Fruit fly (Drosophila melanogaster) whole organism, embryonic: ENCODE data around the gene Jupiter.

Source experiments
- Atf-2 ChIP-seq: fragments of 200-800 bp; sonication (Bioruptor generic); optimal IDR thresholded peaks from 2 replicates; lab custom pipeline; 2016; ENCODE audit warnings: missing biosample characterization, missing genetic modification characterization
- B-H1 ChIP-seq: fragments of 200-800 bp; sonication (Bioruptor generic); IDR thresholded peaks from 3 replicates; pipeline ENCODE4 v1.3.6; 2022; ENCODE audit warnings: missing biosample characterization, missing genetic modification characterization
- B-H2 ChIP-seq: fragments of 200-800 bp; sonication (Bioruptor generic); optimal IDR thresholded peaks from 2 replicates; lab custom pipeline; 2018; ENCODE audit warnings: missing biosample characterization, mild to moderate bottlenecking, missing genetic modification characterization
- Blimp-1 ChIP-seq: fragments of 200-800 bp; sonication (Bioruptor generic); optimal IDR thresholded peaks from 3 replicates; lab custom pipeline; 2018; ENCODE audit warnings: missing biosample characterization, missing genetic modification characterization, mild to moderate bottlenecking, moderate library complexity, missing genetic modification reagents
- CG10979 ChIP-seq: fragments of 200-800 bp; sonication (Bioruptor generic); optimal IDR thresholded peaks from 2 replicates; lab custom pipeline; 2018; ENCODE audit warnings: missing biosample characterization, mild to moderate bottlenecking, missing genetic modification characterization, moderate library complexity
- CG11504 ChIP-seq: fragments of 200-800 bp; sonication (Bioruptor generic); optimal IDR thresholded peaks from 3 replicates; lab custom pipeline; 2019; ENCODE audit warnings: missing biosample characterization, mild to moderate bottlenecking, missing genetic modification characterization, moderate library complexity
- CG12744 ChIP-seq: fragments of 200-800 bp; sonication (Bioruptor generic); optimal IDR thresholded peaks from 2 replicates; lab custom pipeline; 2016; ENCODE audit warnings: missing biosample characterization, missing genetic modification characterization
- CG13296 ChIP-seq: fragments of 200-800 bp; sonication (Bioruptor generic); optimal IDR thresholded peaks from 3 replicates; lab custom pipeline; 2018; ENCODE audit warnings: missing biosample characterization, mild to moderate bottlenecking, missing genetic modification characterization
- CG13894 ChIP-seq: fragments of 200-800 bp; sonication (Bioruptor generic); optimal IDR thresholded peaks from 3 replicates; lab custom pipeline; 2018; ENCODE audit warnings: missing biosample characterization, mild to moderate bottlenecking, missing genetic modification characterization, moderate library complexity
- CG17802 ChIP-seq: fragments of 200-800 bp; sonication (Bioruptor generic); optimal IDR thresholded peaks from 2 replicates; lab custom pipeline; 2018; ENCODE audit warnings: missing biosample characterization, mild to moderate bottlenecking, missing genetic modification characterization, moderate library complexity
- CG18599 ChIP-seq: fragments of 200-800 bp; sonication (Bioruptor generic); optimal IDR thresholded peaks from 3 replicates; lab custom pipeline; 2017; ENCODE audit warnings: missing biosample characterization, missing genetic modification characterization, mild to moderate bottlenecking, moderate library complexity, missing genetic modification reagents
- CG18764 ChIP-seq: fragments of 200-800 bp; sonication (Bioruptor generic); optimal IDR thresholded peaks from 3 replicates; lab custom pipeline; 2016; ENCODE audit warnings: missing biosample characterization, missing genetic modification characterization
- CG30403 ChIP-seq: fragments of 200-800 bp; sonication (Bioruptor generic); optimal IDR thresholded peaks from 3 replicates; lab custom pipeline; 2016; ENCODE audit warnings: missing biosample characterization, missing genetic modification characterization
- CG4282 ChIP-seq: fragments of 200-800 bp; sonication (Bioruptor generic); optimal IDR thresholded peaks from 2 replicates; lab custom pipeline; 2016; ENCODE audit warnings: missing biosample characterization, missing genetic modification characterization
- CG4328 ChIP-seq: fragments of 200-800 bp; sonication (Bioruptor generic); optimal IDR thresholded peaks from 3 replicates; lab custom pipeline; 2017; ENCODE audit warnings: missing biosample characterization, missing genetic modification reagents, missing genetic modification characterization
- CG4854 ChIP-seq: fragments of 200-800 bp; sonication (Bioruptor generic); optimal IDR thresholded peaks from 2 replicates; lab custom pipeline; 2016; ENCODE audit warnings: missing biosample characterization, missing genetic modification characterization, inconsistent platforms
- CG5245 ChIP-seq: fragments of 200-800 bp; sonication (Bioruptor generic); optimal IDR thresholded peaks from 3 replicates; lab custom pipeline; 2016; ENCODE audit warnings: missing biosample characterization, missing genetic modification characterization
- CG6254 ChIP-seq: fragments of 200-800 bp; sonication (Bioruptor generic); optimal IDR thresholded peaks from 3 replicates; lab custom pipeline; 2017; ENCODE audit warnings: mild to moderate bottlenecking, missing biosample characterization, missing genetic modification reagents, missing genetic modification characterization
- CG6272 ChIP-seq: fragments of 200-800 bp; sonication (Bioruptor generic); IDR thresholded peaks from 2 replicates; pipeline ENCODE4 v1.3.6; 2022; ENCODE audit warnings: missing biosample characterization, missing genetic modification characterization
- CG8478 ChIP-seq: fragments of >200 bp; optimal IDR thresholded peaks from 2 replicates; lab custom pipeline; 2018
- CG9727 ChIP-seq: fragments of 200-800 bp; sonication (Bioruptor generic); optimal IDR thresholded peaks from 3 replicates; lab custom pipeline; 2017; ENCODE audit warnings: missing biosample characterization, mild to moderate bottlenecking, missing genetic modification characterization
- D ChIP-seq, 2 experiments: fragments of 200-800 bp in 1 of 2; fragments of >200 bp in 1 of 2; sonication (Bioruptor generic) in 1 of 2; optimal IDR thresholded peaks; 2 replicates in 1 of 2; 3 replicates in 1 of 2; lab custom pipeline; 2017; ENCODE audit warnings: mild to moderate bottlenecking in 1 of 2, missing biosample characterization in 1 of 2, missing genetic modification characterization in 1 of 2, missing genetic modification reagents in 1 of 2
- D19B ChIP-seq: fragments of 200-800 bp; sonication (Bioruptor generic); optimal IDR thresholded peaks from 2 replicates; lab custom pipeline; 2017; ENCODE audit warnings: missing biosample characterization, mild to moderate bottlenecking, missing genetic modification characterization
- Dip2 ChIP-seq: fragments of 200-800 bp; sonication (Bioruptor generic); IDR thresholded peaks from 2 replicates; pipeline ENCODE4 v1.3.6; 2022; ENCODE audit warnings: missing biosample characterization, missing genetic modification characterization
- Doc3 ChIP-seq: fragments of 200-800 bp; sonication (Bioruptor generic); IDR thresholded peaks from 3 replicates; pipeline ENCODE4 v1.3.6; 2022; ENCODE audit warnings: missing biosample characterization, missing genetic modification characterization; ENCODE audit not compliant: partially characterized antibody
- Drgx ChIP-seq: fragments of 200-800 bp; sonication (Bioruptor generic); IDR thresholded peaks from 2 replicates; pipeline ENCODE4 v1.3.6; 2022; ENCODE audit warnings: missing biosample characterization, missing genetic modification characterization
- Fer1 ChIP-seq: fragments of 200-800 bp; sonication (Bioruptor generic); optimal IDR thresholded peaks from 2 replicates; lab custom pipeline; 2017; ENCODE audit warnings: missing biosample characterization, mild to moderate bottlenecking, missing genetic modification characterization
- Gsc ChIP-seq: fragments of 200-800 bp; sonication (Bioruptor generic); IDR thresholded peaks from 2 replicates; pipeline ENCODE4 v1.3.6; 2022; ENCODE audit warnings: missing biosample characterization, missing genetic modification characterization
- Hey ChIP-seq: fragments of 200-800 bp; sonication (Bioruptor generic); optimal IDR thresholded peaks from 3 replicates; lab custom pipeline; 2018; ENCODE audit warnings: missing biosample characterization, mild to moderate bottlenecking, missing genetic modification characterization
- Hr3 ChIP-seq: fragments of 200-800 bp; sonication (Bioruptor generic); optimal IDR thresholded peaks from 3 replicates; lab custom pipeline; 2016; ENCODE audit warnings: missing biosample characterization, missing genetic modification characterization
- Hsf ChIP-seq: fragments of 200-800 bp; sonication (Bioruptor generic); optimal IDR thresholded peaks from 3 replicates; lab custom pipeline; 2016; ENCODE audit warnings: missing biosample characterization, missing genetic modification characterization
- Max ChIP-seq: fragments of 200-800 bp; sonication (Bioruptor generic); optimal IDR thresholded peaks from 2 replicates; lab custom pipeline; 2016; ENCODE audit warnings: missing biosample characterization, mild to moderate bottlenecking, missing genetic modification characterization
- Med ChIP-seq: fragments of 200-800 bp; sonication (Bioruptor generic); peaks from one replicate; lab custom pipeline; 2016; ENCODE audit warnings: missing biosample characterization, missing genetic modification characterization, mild to moderate bottlenecking, inconsistent platforms, moderate library complexity
- Poxn ChIP-seq: fragments of 200-800 bp; sonication (Bioruptor generic); IDR thresholded peaks from 2 replicates; pipeline ENCODE4 v1.3.6; 2022; ENCODE audit warnings: missing biosample characterization, missing genetic modification characterization
- Rx ChIP-seq: fragments of 200-800 bp; sonication (Bioruptor generic); IDR thresholded peaks from 2 replicates; pipeline ENCODE4 v1.3.6; 2022; ENCODE audit warnings: missing biosample characterization, missing genetic modification characterization
- al ChIP-seq: fragments of 200-800 bp; sonication (Bioruptor generic); IDR thresholded peaks from 2 replicates; pipeline ENCODE4 v1.3.6; 2022; ENCODE audit warnings: missing biosample characterization, missing genetic modification characterization
- bigmax ChIP-seq: fragments of 200-800 bp; sonication (Bioruptor generic); optimal IDR thresholded peaks from 2 replicates; lab custom pipeline; 2018; ENCODE audit warnings: missing biosample characterization, mild to moderate bottlenecking, missing genetic modification characterization
- btn ChIP-seq: fragments of 200-800 bp; sonication (Bioruptor generic); optimal IDR thresholded peaks from 2 replicates; lab custom pipeline; 2016; ENCODE audit warnings: missing biosample characterization, missing genetic modification characterization
- caup ChIP-seq: fragments of 200-800 bp; sonication (Bioruptor generic); optimal IDR thresholded peaks from 3 replicates; lab custom pipeline; 2017; ENCODE audit warnings: missing biosample characterization, mild to moderate bottlenecking, missing genetic modification characterization, moderate library complexity; ENCODE audit not compliant: severe bottlenecking
- chm ChIP-seq: fragments of 200-800 bp; sonication (Bioruptor generic); IDR thresholded peaks from 2 replicates; pipeline ENCODE4 v1.3.6; 2022; ENCODE audit warnings: missing biosample characterization, missing genetic modification characterization
- dati ChIP-seq: fragments of 200-800 bp; sonication (Bioruptor generic); IDR thresholded peaks from 2 replicates; pipeline ENCODE4 v1.3.6; 2022; ENCODE audit warnings: missing biosample characterization, missing genetic modification characterization
- dmrt99B ChIP-seq: fragments of 200-800 bp; sonication (Bioruptor generic); optimal IDR thresholded peaks from 2 replicates; lab custom pipeline; 2018; ENCODE audit warnings: missing biosample characterization, mild to moderate bottlenecking, missing genetic modification characterization, moderate library complexity
- h ChIP-seq: fragments of >200 bp; optimal IDR thresholded peaks from 2 replicates; lab custom pipeline; 2017
- lab ChIP-seq: fragments of 200-800 bp; sonication (Bioruptor generic); optimal IDR thresholded peaks from 3 replicates; lab custom pipeline; 2017; ENCODE audit warnings: missing biosample characterization, missing genetic modification characterization, mild to moderate bottlenecking, moderate library complexity, missing genetic modification reagents
- otp ChIP-seq: fragments of 200-800 bp; sonication (Bioruptor generic); IDR thresholded peaks from 3 replicates; pipeline ENCODE4, ENCODE4 v1.3.6; 2022; ENCODE audit warnings: missing biosample characterization, missing genetic modification characterization
- row ChIP-seq: fragments of 200-800 bp; sonication (Bioruptor generic); IDR thresholded peaks from 3 replicates; pipeline ENCODE4 v1.3.6; 2022; ENCODE audit warnings: missing biosample characterization, missing genetic modification characterization
- sim ChIP-seq: fragments of 200-800 bp; sonication (Bioruptor generic); IDR thresholded peaks from 2 replicates; pipeline ENCODE4 v1.3.6; 2022; ENCODE audit warnings: missing biosample characterization, missing genetic modification characterization
- tll ChIP-seq, 2 experiments: fragments of 200-800 bp in 1 of 2; fragments of >200 bp in 1 of 2; sonication (Bioruptor generic) in 1 of 2; optimal IDR thresholded peaks; 2 replicates each; lab custom pipeline; 2017 to 2019; ENCODE audit warnings: missing biosample characterization in 2 of 2, missing genetic modification characterization in 2 of 2, mild to moderate bottlenecking in 1 of 2, moderate library complexity in 1 of 2
- toy ChIP-seq: fragments of 200-800 bp; sonication (Bioruptor generic); IDR thresholded peaks from 2 replicates; pipeline ENCODE4 v1.3.6; 2022; ENCODE audit warnings: missing biosample characterization, missing genetic modification characterization
- tup ChIP-seq: fragments of 200-800 bp; sonication (Bioruptor generic); optimal IDR thresholded peaks from 2 replicates; lab custom pipeline; 2016; ENCODE audit warnings: missing biosample characterization, mild to moderate bottlenecking, missing genetic modification characterization, moderate library complexity

Gene Jupiter

dm6 chr3R:11655873-11656374, 36.2 kb upstream of the Jupiter start, which contains the start of gene CG42327 (continued):
- TF ChIP-seq CG18599 (GFP tag; lab: Kevin White, UChicago) (peak; percentile 95), B-H1 (GFP tag; lab: Robert Waterston, UW) (peak; percentile 94), CG9727 (GFP tag; lab: Kevin White, UChicago) (peak; percentile 95), D (optimal IDR thresholded peaks at IDR 0.05; lab: Kevin White, UChicago) (no peak), D (GFP tag; optimal IDR thresholded peaks at IDR 0.05; lab: Kevin White, UChicago) (peak; percentile 91), dmrt99B (tag; lab: Kevin White, UChicago) (peak; percentile 96), row (GFP tag; lab: Robert Waterston, UW) (peak; percentile 98), B-H2 (peak; percentile 32), lab (GFP tag; lab: Kevin White, UChicago) (peak; percentile 96), CG4328 (peak; percentile 73), CG6272 (GFP tag; lab: Robert Waterston, UW) (peak; percentile 93), CG5245 (peak; percentile 88), CG6254 (GFP tag; lab: Kevin White, UChicago) (peak; percentile 95), Max (GFP tag; lab: Kevin White, UChicago) (peak; percentile 91), CG13894 (peak; percentile 65), Fer1 (GFP tag; lab: Kevin White, UChicago) (peak; percentile 94), Doc3 (GFP tag; lab: Robert Waterston, UW) (no peak), CG18764 (peak; percentile 90), Hr3 (GFP tag; lab: Kevin White, UChicago) (peak; percentile 92), tup (GFP tag; lab: Kevin White, UChicago) (peak; percentile 83), Med (GFP tag; lab: Kevin White, UChicago) (peak; percentile 96), caup (GFP tag; lab: Kevin White, UChicago) (peak; percentile 89), btn (GFP tag; lab: Kevin White, UChicago) (peak; percentile 79), dati (GFP tag; lab: Robert Waterston, UW) (peak; percentile 88), otp (GFP tag; lab: Robert Waterston, UW) (peak; percentile 97), D19B (GFP tag; lab: Kevin White, UChicago) (peak; percentile 68), sim (GFP tag; lab: Robert Waterston, UW) (peak; percentile 94), toy (GFP tag; lab: Robert Waterston, UW) (peak; percentile 80), Rx (GFP tag; lab: Robert Waterston, UW) (peak; percentile 94), h (no peak), bigmax (GFP tag; lab: Kevin White, UChicago) (peak; percentile 24), chm (peak; percentile 98), CG10979 (tag; lab: Kevin White, UChicago) (peak; percentile 96), tll (GFP tag; optimal IDR thresholded peaks at IDR 0.05; lab: Kevin White, UChicago) (no peak), CG13296 (GFP tag; lab: Kevin White, UChicago) (peak; percentile 87), CG12744 (peak; percentile 66), CG4282 (GFP tag; lab: Kevin White, UChicago) (peak; percentile 79), Drgx (GFP tag; lab: Robert Waterston, UW) (peak; percentile 98), Hey (tag; lab: Kevin White, UChicago) (no peak), Atf-2 (GFP tag; lab: Kevin White, UChicago) (peak; percentile 82), Hsf (peak; percentile 90), CG8478 (lab: Kevin White, UChicago) (no peak), CG30403 (GFP tag; lab: Kevin White, UChicago) (peak; percentile 94), CG17802 (tag; lab: Kevin White, UChicago) (peak; percentile 79), al (peak; percentile 87), Poxn (GFP tag; lab: Robert Waterston, UW) (0 out of 2 replicates have a peak, but pooled peaks have one; percentile 29), CG11504 (tag; lab: Kevin White, UChicago) (peak; percentile 94), Dip2 (peak; percentile 65), CG4854 (peak; percentile 83), Gsc (GFP tag; lab: Robert Waterston, UW) (peak; percentile 67), Blimp-1 (peak; percentile 97)
